Worm (Caenorhabditis elegans) whole organism, young adult: ENCODE data around the gene C43F9.11.

ENCODE experiments used
- Y95B8A.8 ChIP-seq: fragments of 200-800 bp; sonication (Bioruptor generic); IDR thresholded peaks from 2 replicates; pipeline ENCODE4 v1.3.6; 2022; ENCODE audit warnings: missing genetic modification reagents, missing genetic modification characterization, missing compliant biosample characterization
- bed-2 ChIP-seq: fragments of 200-800 bp; sonication (Bioruptor generic); IDR thresholded peaks from 2 replicates; pipeline ENCODE4 v1.3.6; 2022; ENCODE audit warnings: missing genetic modification reagents, missing genetic modification characterization, missing compliant biosample characterization
- snpc-4 ChIP-seq, 5 experiments: fragments of 150-350 bp in 1 of 5; sonication (generic microtip) in 4 of 5; optimal IDR thresholded peaks; 2 replicates each; lab custom pipeline; 2014 to 2018; ENCODE audit warnings: missing genetic modification characterization in 5 of 5, missing biosample characterization in 3 of 5, antibody characterized with exemption in 2 of 5, mild to moderate bottlenecking in 2 of 5, missing compliant biosample characterization in 2 of 5, missing genotype in 2 of 5, moderate library complexity in 2 of 5, missing genetic modification reagents in 1 of 5
- unc-62 ChIP-seq: fragments of 150-350 bp; optimal IDR thresholded peaks from 2 replicates; lab custom pipeline; 2014; ENCODE audit warnings: missing biosample characterization, missing genetic modification reagents, missing genetic modification characterization

- TF ChIP-seq snpc-4 (GFP tag; optimal IDR thresholded peaks at IDR 0.05; lab: Kevin White, UChicago) (no peak), snpc-4 (tag; optimal IDR thresholded peaks at IDR 0.05; lab: Kevin White, UChicago) (no peak), unc-62 (GFP tag; lab: Kevin White, UChicago) (no peak), bed-2 (GFP tag; lab: Robert Waterston, UW) (no peak), Y95B8A.8 (GFP tag; lab: Robert Waterston, UW) (no peak)
These were observed 19.0 kb upstream of the C43F9.11 start for ce11 chrIV:10577600-10577999.
